Worm (Caenorhabditis elegans) whole organism, early embryonic: ENCODE results near the gene F55C12.2.

Source experiments
- B0310.2 ChIP-seq: sonication (generic microtip); optimal IDR thresholded peaks from 2 replicates; lab custom pipeline; 2016; ENCODE audit warnings: mild to moderate bottlenecking, missing genetic modification characterization, missing compliant biosample characterization
- F13C5.2 ChIP-seq: sonication (generic microtip); optimal IDR thresholded peaks from 2 replicates; lab custom pipeline; 2017; ENCODE audit warnings: mild to moderate bottlenecking, missing genetic modification characterization, inconsistent platforms, missing compliant biosample characterization
- aly-1 ChIP-seq: sonication (generic microtip); optimal IDR thresholded peaks from 2 replicates; lab custom pipeline; 2016; ENCODE audit warnings: missing genetic modification characterization, missing compliant biosample characterization
- ama-1 ChIP-seq: fragments of 150-350 bp; optimal IDR thresholded peaks from 2 replicates; lab custom pipeline; 2014
- ceh-13 ChIP-seq: fragments of 200-800 bp; sonication (Bioruptor generic); optimal IDR thresholded peaks from 2 replicates; lab custom pipeline; 2018; ENCODE audit warnings: mild to moderate bottlenecking, missing genetic modification characterization, missing compliant biosample characterization
- ceh-36 ChIP-seq: sonication (generic microtip); optimal IDR thresholded peaks from 2 replicates; lab custom pipeline; 2016; ENCODE audit warnings: missing genetic modification characterization, inconsistent platforms, missing compliant biosample characterization
- ets-7 ChIP-seq: sonication (generic microtip); optimal IDR thresholded peaks from 2 replicates; lab custom pipeline; 2016; ENCODE audit warnings: missing genotype, missing genetic modification characterization, missing compliant biosample characterization
- flt-1 ChIP-seq: fragments of 200-800 bp; sonication (Bioruptor generic); IDR thresholded peaks from 2 replicates; pipeline ENCODE4 v1.3.6; 2022; ENCODE audit warnings: missing genetic modification characterization, missing compliant biosample characterization
- hmbx-1 ChIP-seq: sonication (generic microtip); optimal IDR thresholded peaks from 2 replicates; lab custom pipeline; 2016; ENCODE audit warnings: mild to moderate bottlenecking, missing genetic modification characterization, missing compliant biosample characterization
- hmg-4 ChIP-seq: fragments of 200-800 bp; sonication (Bioruptor generic); optimal IDR thresholded peaks from 2 replicates; lab custom pipeline; 2018; ENCODE audit warnings: mild to moderate bottlenecking, missing genetic modification characterization, missing compliant biosample characterization
- hnd-1 ChIP-seq: sonication (generic microtip); optimal IDR thresholded peaks from 2 replicates; lab custom pipeline; 2016; ENCODE audit warnings: missing genetic modification characterization, missing compliant biosample characterization
- pes-1 ChIP-seq: fragments of 200-800 bp; sonication (Bioruptor generic); IDR thresholded peaks from 2 replicates; pipeline ENCODE4 v1.3.6; 2022; ENCODE audit warnings: missing genetic modification reagents, missing genetic modification characterization, missing compliant biosample characterization
- scrt-1 ChIP-seq: fragments of 200-800 bp; sonication (Bioruptor generic); IDR thresholded peaks from 2 replicates; pipeline ENCODE4 v1.3.6; 2022; ENCODE audit warnings: missing genetic modification characterization, missing compliant biosample characterization
- sea-1 ChIP-seq: fragments of 200-800 bp; sonication (Bioruptor generic); conservative IDR thresholded peaks from 2 replicates; pipeline ENCODE4 v1.3.6; 2022; ENCODE audit warnings: missing genetic modification characterization, missing compliant biosample characterization
- tbx-11 ChIP-seq: fragments of 200-800 bp; sonication (Bioruptor generic); IDR thresholded peaks from 2 replicates; pipeline ENCODE4 v1.3.6; 2022; ENCODE audit warnings: missing genetic modification characterization, missing compliant biosample characterization
- tbx-37 ChIP-seq: fragments of 200-800 bp; sonication (Bioruptor generic); conservative IDR thresholded peaks from 2 replicates; pipeline ENCODE4 v1.3.6; 2022; ENCODE audit warnings: missing genetic modification reagents, missing genetic modification characterization, missing compliant biosample characterization
- tra-4 ChIP-seq: sonication (generic microtip); optimal IDR thresholded peaks from 2 replicates; lab custom pipeline; 2017; ENCODE audit warnings: missing genetic modification characterization, missing compliant biosample characterization

F55C12.2 gene

DNA sequence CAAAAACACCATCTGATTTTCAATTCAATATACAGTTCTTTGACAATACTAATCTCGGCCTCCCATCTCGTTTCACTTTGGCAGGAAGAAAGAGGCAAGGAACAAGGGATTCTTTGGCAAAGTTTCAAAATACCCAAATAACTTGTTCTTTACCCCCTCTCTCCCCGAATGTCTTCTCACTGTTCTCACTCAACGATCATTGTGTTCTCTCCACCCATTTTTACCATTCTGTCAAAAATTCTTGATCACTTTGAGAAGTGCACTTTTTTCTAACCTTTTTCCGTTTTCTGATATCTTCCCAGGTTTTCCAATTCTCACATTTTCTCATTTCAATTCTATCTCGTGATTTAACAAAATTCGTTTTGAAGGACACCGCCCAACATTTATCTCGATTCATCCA, 22.5 kb upstream of the F55C12.2 start, which contains the start of gene H41C03.1:
Gene H41C03.1, plus strand, starts transcription at position 301 of the 400 bp plus-strand sequence.
- no peak for TF ChIP-seq ets-7 (tag; lab: Kevin White, UChicago)

DNA sequence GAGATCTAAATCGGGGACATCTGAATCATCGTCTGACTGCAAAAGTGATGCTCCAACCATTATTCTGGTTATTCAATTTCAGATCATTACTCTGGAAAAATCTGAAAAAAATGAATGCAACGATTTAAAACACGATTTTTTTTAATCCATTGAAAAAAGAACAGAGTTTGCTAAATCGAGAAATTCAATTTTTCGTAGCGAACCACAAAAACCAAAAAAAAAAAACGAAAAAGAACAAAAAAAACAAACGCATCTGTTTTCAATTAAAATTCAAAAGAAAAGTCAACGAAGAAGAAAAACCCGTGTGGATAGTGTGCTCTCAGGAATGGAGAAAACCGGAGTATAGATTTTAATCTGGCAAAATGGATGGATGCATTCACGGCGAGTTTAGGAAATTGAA, 18.3 kb upstream of the F55C12.2 start, which contains the start of gene F55C12.4:
Gene F55C12.4, minus strand, starts transcription at position 101 of the 400 bp plus-strand sequence.
- TF ChIP-seq F13C5.2 (tag; lab: Kevin White, UChicago) (no peak), B0310.2 (tag; lab: Kevin White, UChicago) (no peak), hnd-1 (no peak), tra-4 (no peak), hmg-4 (no peak), pes-1 (no peak), hmbx-1 (tag; lab: Kevin White, UChicago) (no peak), ets-7 (tag; lab: Kevin White, UChicago) (no peak), sea-1 (GFP tag; lab: Robert Waterston, UW) (no peak), tbx-11 (GFP tag; lab: Robert Waterston, UW) (no peak), ceh-36 (no peak), aly-1 (no peak)

DNA sequence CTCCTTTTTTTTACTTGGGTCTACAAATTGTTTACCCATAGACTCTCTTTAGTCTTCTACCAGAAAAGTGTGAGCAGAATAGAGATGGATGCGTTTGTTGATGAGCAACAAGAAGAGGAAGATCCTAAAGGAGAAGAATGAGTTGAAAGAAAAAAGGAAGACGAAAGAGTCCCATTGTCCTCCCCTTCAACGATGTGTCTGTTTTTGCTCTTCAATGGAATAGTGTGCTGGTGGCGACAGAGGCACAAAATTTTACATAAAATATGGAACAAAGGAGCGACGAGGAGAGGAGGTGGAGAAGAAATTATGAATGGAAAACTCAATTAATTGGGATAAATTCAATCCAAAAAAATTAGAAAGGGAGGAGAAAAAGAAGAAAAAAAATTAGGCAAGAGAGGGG, 16.0 kb upstream of the F55C12.2 start:
- TF ChIP-seq pes-1 (no peak), aly-1 (no peak), ama-1 (no peak), hmg-4 (no peak), flt-1 (no peak), tbx-37 (GFP tag; lab: Robert Waterston, UW) (no peak), ceh-13 (no peak), ceh-36 (no peak), tra-4 (no peak), B0310.2 (tag; lab: Kevin White, UChicago) (no peak), sea-1 (GFP tag; lab: Robert Waterston, UW) (no peak)

DNA sequence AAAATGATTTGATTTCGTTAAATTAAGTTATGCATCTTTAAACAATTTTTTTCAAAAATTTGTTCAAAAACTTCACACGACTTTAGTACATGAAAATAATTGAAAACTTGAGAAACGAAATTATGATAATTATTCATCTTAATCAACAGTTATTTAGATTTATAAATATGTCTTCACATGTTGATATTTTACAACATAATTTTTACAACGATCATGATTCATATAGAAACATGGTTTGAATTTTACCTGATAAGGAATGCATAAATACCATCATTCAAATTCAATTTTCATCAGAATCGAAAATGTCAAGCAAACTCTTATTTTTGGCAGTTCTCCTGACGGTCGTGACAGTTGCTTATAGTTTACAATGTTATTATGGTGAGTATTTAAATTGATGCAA, 12.7 kb upstream of the F55C12.2 start, which contains the start of gene tag-234:
Gene tag-234, plus strand, starts transcription at position 301 of the 400 bp plus-strand sequence.
- TF ChIP-seq flt-1 (no peak), scrt-1 (no peak), hmg-4 (no peak), hnd-1 (no peak), tbx-11 (GFP tag; lab: Robert Waterston, UW) (no peak), ama-1 (no peak), sea-1 (GFP tag; lab: Robert Waterston, UW) (no peak), F13C5.2 (tag; lab: Kevin White, UChicago) (no peak), ceh-36 (no peak)

DNA sequence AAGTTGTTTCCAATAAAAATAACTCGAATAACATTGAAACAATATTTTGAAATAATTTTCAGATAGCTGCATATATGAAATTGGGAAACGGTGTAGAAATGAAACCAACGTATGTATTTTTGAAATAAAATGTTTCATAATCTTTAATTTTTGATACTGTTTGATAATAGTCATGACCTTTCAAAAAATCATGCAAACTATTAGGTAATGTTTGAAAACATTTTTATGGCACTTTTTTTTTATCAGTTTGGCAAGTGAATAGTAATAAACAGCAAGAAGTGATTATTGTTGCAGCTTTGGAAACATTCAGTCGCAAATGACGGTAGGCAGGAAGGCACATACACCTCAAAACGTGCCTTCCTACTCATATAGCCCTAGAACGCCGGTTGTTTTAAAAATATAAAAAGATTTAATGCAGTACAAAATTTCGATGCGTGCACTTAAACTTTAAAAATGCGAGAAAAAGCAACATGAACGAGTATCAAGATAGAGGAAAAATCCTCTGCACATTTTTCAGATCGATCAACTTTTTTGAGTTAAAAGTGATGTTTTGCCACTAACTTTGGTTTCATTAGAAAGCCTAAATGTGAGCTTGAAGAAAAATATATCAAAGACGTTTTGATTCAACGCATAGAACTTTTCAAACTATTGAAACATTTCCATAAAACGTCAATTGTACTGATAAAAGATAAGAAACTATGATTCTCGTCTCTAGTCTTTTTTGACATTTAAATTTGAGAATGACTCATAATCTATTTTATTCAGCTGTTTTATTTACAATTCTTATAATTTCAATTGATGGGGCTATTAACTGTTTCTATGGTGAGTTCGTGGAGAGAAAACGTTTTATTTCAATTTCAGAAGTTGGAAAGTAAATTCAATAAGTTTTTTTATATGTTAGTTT, 11.0 kb upstream of the F55C12.2 start, which contains the start of gene F55C12.19:
Gene F55C12.19, plus strand, starts transcription at position 735 of the 904 bp plus-strand sequence.
- no peak for TF ChIP-seq hnd-1
- TF ChIP-seq tbx-37 (GFP tag; lab: Robert Waterston, UW) = no peak
- no peak for TF ChIP-seq pes-1
- TF ChIP-seq ets-7 (tag; lab: Kevin White, UChicago) = no peak

DNA sequence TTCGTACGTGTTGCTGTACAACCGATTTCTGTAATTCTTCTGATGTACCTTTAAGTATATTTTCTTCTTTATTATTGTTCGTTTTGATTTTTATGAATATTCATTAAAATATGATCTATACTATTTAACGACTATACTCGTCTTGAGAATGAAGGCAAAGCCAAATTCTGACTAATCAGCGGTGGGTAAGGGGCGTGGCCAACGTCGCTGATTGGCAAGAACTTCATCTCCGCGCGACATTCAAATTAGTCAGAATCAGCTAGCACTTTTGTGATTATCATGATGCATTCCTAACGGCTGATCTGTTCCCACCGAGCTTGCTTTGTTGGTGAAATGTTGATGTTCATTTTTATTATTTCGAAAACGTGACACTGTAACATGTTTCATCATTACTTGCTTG, 9.7 kb upstream of the F55C12.2 start:
- TF ChIP-seq flt-1 (no peak), tra-4 (no peak), sea-1 (GFP tag; lab: Robert Waterston, UW) (no peak), aly-1 (no peak), ama-1 (no peak), ets-7 (tag; lab: Kevin White, UChicago) (no peak), ceh-36 (no peak), hmg-4 (no peak), pes-1 (no peak), ceh-13 (no peak), hmbx-1 (tag; lab: Kevin White, UChicago) (no peak), tbx-37 (GFP tag; lab: Robert Waterston, UW) (no peak), hnd-1 (no peak), scrt-1 (no peak), F13C5.2 (tag; lab: Kevin White, UChicago) (no peak), B0310.2 (tag; lab: Kevin White, UChicago) (no peak), tbx-11 (GFP tag; lab: Robert Waterston, UW) (no peak)

DNA sequence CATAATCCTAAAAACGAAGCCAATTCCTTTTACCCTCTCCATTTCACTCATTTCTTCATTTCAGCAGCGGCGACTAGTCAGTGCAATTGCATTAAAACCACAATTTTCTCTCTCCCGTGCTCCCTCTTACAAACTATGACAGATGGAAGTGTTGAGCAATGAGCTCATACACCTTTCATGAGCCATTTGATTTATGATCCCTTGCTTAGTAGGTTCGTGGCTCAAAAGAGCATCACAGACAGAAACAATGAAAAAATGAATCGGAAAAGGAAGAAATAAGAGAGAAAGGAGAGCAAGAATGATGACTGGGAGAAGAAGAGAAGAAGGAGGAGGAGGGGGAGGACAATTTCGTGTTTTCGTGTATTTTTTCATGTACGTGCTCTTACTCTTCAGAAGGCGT, 5.1 kb upstream of the F55C12.2 start:
- no peak for TF ChIP-seq hmbx-1 (tag; lab: Kevin White, UChicago)
- TF ChIP-seq B0310.2 (tag; lab: Kevin White, UChicago) = no peak
- TF ChIP-seq tbx-37 (GFP tag; lab: Robert Waterston, UW) = no peak
- no peak for TF ChIP-seq ceh-36
- no peak for TF ChIP-seq ets-7 (tag; lab: Kevin White, UChicago)
- no peak for TF ChIP-seq tbx-11 (GFP tag; lab: Robert Waterston, UW)
- no peak for TF ChIP-seq sea-1 (GFP tag; lab: Robert Waterston, UW)
- TF ChIP-seq flt-1 = no peak
- no peak for TF ChIP-seq hnd-1
- TF ChIP-seq tra-4 = no peak

DNA sequence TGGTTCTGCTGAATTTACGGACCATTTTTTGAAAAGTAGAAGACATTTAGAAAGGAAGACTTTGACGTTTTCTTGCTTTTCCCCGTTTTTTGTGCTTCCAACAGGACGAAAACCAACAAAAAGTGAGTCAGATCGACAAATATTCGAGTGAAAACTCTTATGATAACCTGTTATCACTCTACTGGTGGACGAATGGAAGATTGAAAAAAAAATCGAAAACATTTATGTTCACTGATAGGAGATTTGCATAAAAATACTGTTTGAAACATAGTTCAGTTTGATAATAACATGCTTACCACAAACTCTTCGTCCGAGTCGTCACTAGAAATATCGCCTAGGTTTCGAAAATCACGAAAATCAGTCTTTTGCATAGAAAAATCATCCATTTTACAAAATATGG, 4.2 kb upstream of the F55C12.2 start:
- TF ChIP-seq tbx-37 (GFP tag; lab: Robert Waterston, UW) (no peak), ama-1 (no peak), B0310.2 (tag; lab: Kevin White, UChicago) (no peak), hnd-1 (no peak), flt-1 (no peak), hmbx-1 (tag; lab: Kevin White, UChicago) (no peak)
